Worm (Caenorhabditis elegans): ENCODE results near the gene B0507.9.

- no peak for TF ChIP-seq ama-1 (optimal IDR thresholded peaks at IDR 0.05)
- no peak for TF ChIP-seq jun-1 (tag; optimal IDR thresholded peaks at IDR 0.05)
These were observed 34.8 kb downstream of the B0507.9 start for ce11 chrV:8730991-8731390.

Data from whole organism, L3 larva.